Fruit fly (Drosophila melanogaster) whole organism, embryonic: Measurements from ENCODE around the gene aralar1.
A peak's percentile ranks its signal among the peaks of the same experiment; 100 is the strongest.

ENCODE experiments used
- Adf1 ChIP-seq: fragments of 200-800 bp; sonication (Bioruptor generic); IDR thresholded peaks from 2 replicates; pipeline ENCODE4 v1.3.6; 2022; ENCODE audit warnings: missing biosample characterization, missing genetic modification characterization
- Atf3 ChIP-seq: fragments of 200-800 bp; sonication (Bioruptor generic); optimal IDR thresholded peaks from 3 replicates; lab custom pipeline; 2016; ENCODE audit warnings: missing biosample characterization, missing genetic modification characterization
- C15 ChIP-seq: fragments of 200-800 bp; sonication (Bioruptor generic); IDR thresholded peaks from 3 replicates; pipeline ENCODE4 v1.3.6; 2022; ENCODE audit warnings: missing biosample characterization, missing genetic modification characterization
- CG11398 ChIP-seq: fragments of 200-800 bp; sonication (Bioruptor generic); optimal IDR thresholded peaks from 2 replicates; lab custom pipeline; 2016; ENCODE audit warnings: missing biosample characterization, missing genetic modification characterization
- CG11560 ChIP-seq: fragments of 200-800 bp; sonication (Bioruptor generic); IDR thresholded peaks from 3 replicates; pipeline ENCODE4 v1.3.6; 2022; ENCODE audit warnings: missing biosample characterization, missing genetic modification characterization
- CG12155 ChIP-seq: fragments of 200-800 bp; sonication (Bioruptor generic); optimal IDR thresholded peaks from 3 replicates; lab custom pipeline; 2016; ENCODE audit warnings: missing biosample characterization, missing genetic modification characterization
- CG12219 ChIP-seq: fragments of 200-800 bp; sonication (Bioruptor generic); optimal IDR thresholded peaks from 3 replicates; lab custom pipeline; 2018; ENCODE audit warnings: missing biosample characterization, mild to moderate bottlenecking, missing genetic modification characterization
- CG1603 ChIP-seq: fragments of 200-800 bp; sonication (Bioruptor generic); optimal IDR thresholded peaks from 2 replicates; lab custom pipeline; 2019; ENCODE audit warnings: missing biosample characterization, mild to moderate bottlenecking, missing genetic modification characterization, moderate library complexity
- CG17385 ChIP-seq: fragments of 200-800 bp; sonication (Bioruptor generic); optimal IDR thresholded peaks from 3 replicates; lab custom pipeline; 2018; ENCODE audit warnings: missing biosample characterization, mild to moderate bottlenecking, missing genetic modification characterization
- CG17612 ChIP-seq: fragments of 200-800 bp; sonication (Bioruptor generic); IDR thresholded peaks from 2 replicates; pipeline ENCODE4 v1.3.6; 2022; ENCODE audit warnings: missing biosample characterization, missing genetic modification characterization
- CG18262 ChIP-seq: fragments of 200-800 bp; optimal IDR thresholded peaks from 3 replicates; lab custom pipeline; 2019; ENCODE audit warnings: missing biosample characterization, mild to moderate bottlenecking, missing genetic modification characterization, moderate library complexity
- CG2202 ChIP-seq: fragments of 200-800 bp; sonication (Bioruptor generic); optimal IDR thresholded peaks from 2 replicates; lab custom pipeline; 2018; ENCODE audit warnings: missing biosample characterization, mild to moderate bottlenecking, missing genetic modification characterization
- CG32767 ChIP-seq: fragments of 200-800 bp; sonication (Bioruptor generic); IDR thresholded peaks from 2 replicates; pipeline ENCODE4 v1.3.6; 2022; ENCODE audit warnings: missing biosample characterization, missing genetic modification characterization
- CG33213 ChIP-seq: fragments of 200-800 bp; sonication (Bioruptor generic); optimal IDR thresholded peaks from 3 replicates; lab custom pipeline; 2016; ENCODE audit warnings: missing biosample characterization, missing genetic modification characterization
- CG4328 ChIP-seq: fragments of 200-800 bp; sonication (Bioruptor generic); optimal IDR thresholded peaks from 3 replicates; lab custom pipeline; 2017; ENCODE audit warnings: missing biosample characterization, missing genetic modification reagents, missing genetic modification characterization
- CG4707 ChIP-seq: fragments of 200-800 bp; sonication (Bioruptor generic); optimal IDR thresholded peaks from 2 replicates; lab custom pipeline; 2018; ENCODE audit warnings: missing biosample characterization, mild to moderate bottlenecking, missing genetic modification characterization, moderate library complexity
- CG8281 ChIP-seq: fragments of 200-800 bp; sonication (Bioruptor generic); optimal IDR thresholded peaks from 2 replicates; lab custom pipeline; 2018; ENCODE audit warnings: missing biosample characterization, mild to moderate bottlenecking, missing genetic modification characterization, moderate library complexity
- CG8290 ChIP-seq, 3 experiments: fragments of 200-800 bp; sonication (Bioruptor generic); optimal IDR thresholded peaks; 2 replicates each; lab custom pipeline; 2016 to 2019; ENCODE audit warnings: missing biosample characterization in 3 of 3, missing genetic modification characterization in 3 of 3, mild to moderate bottlenecking in 2 of 3, moderate library complexity in 1 of 3
- CG8478 ChIP-seq: fragments of >200 bp; optimal IDR thresholded peaks from 2 replicates; lab custom pipeline; 2018
- D19B ChIP-seq: fragments of 200-800 bp; sonication (Bioruptor generic); optimal IDR thresholded peaks from 2 replicates; lab custom pipeline; 2017; ENCODE audit warnings: missing biosample characterization, mild to moderate bottlenecking, missing genetic modification characterization
- Dad ChIP-seq: fragments of 200-800 bp; sonication (Bioruptor generic); optimal IDR thresholded peaks from 3 replicates; lab custom pipeline; 2016; ENCODE audit warnings: missing biosample characterization, missing genetic modification characterization
- Dip2 ChIP-seq: fragments of 200-800 bp; sonication (Bioruptor generic); IDR thresholded peaks from 2 replicates; pipeline ENCODE4 v1.3.6; 2022; ENCODE audit warnings: missing biosample characterization, missing genetic modification characterization
- Dp ChIP-seq: fragments of 200-800 bp; sonication (Bioruptor generic); optimal IDR thresholded peaks from 2 replicates; lab custom pipeline; 2018; ENCODE audit warnings: missing biosample characterization, mild to moderate bottlenecking, missing genetic modification characterization, moderate library complexity
- HLH54F ChIP-seq: fragments of 200-800 bp; sonication (Bioruptor generic); optimal IDR thresholded peaks from 3 replicates; lab custom pipeline; 2016; ENCODE audit warnings: missing biosample characterization, missing genetic modification characterization
- HmgD ChIP-seq: fragments of 200-800 bp; sonication (Bioruptor generic); optimal IDR thresholded peaks from 3 replicates; lab custom pipeline; 2016; ENCODE audit warnings: missing biosample characterization, missing genetic modification characterization
- Mes4 ChIP-seq: fragments of 200-800 bp; sonication (Bioruptor generic); optimal IDR thresholded peaks from 2 replicates; lab custom pipeline; 2016; ENCODE audit warnings: missing biosample characterization, missing genetic modification characterization
- Nf-YC ChIP-seq: fragments of 200-800 bp; optimal IDR thresholded peaks from 3 replicates; lab custom pipeline; 2019; ENCODE audit warnings: missing biosample characterization, mild to moderate bottlenecking, missing genetic modification characterization, moderate library complexity
- Sin3A ChIP-seq: fragments of >200 bp; optimal IDR thresholded peaks from 2 replicates; lab custom pipeline; 2018
- al ChIP-seq: fragments of 200-800 bp; sonication (Bioruptor generic); IDR thresholded peaks from 2 replicates; pipeline ENCODE4 v1.3.6; 2022; ENCODE audit warnings: missing biosample characterization, missing genetic modification characterization
- az2 ChIP-seq: fragments of 200-800 bp; sonication (Bioruptor generic); optimal IDR thresholded peaks from 3 replicates; lab custom pipeline; 2016; ENCODE audit warnings: missing biosample characterization, missing genetic modification characterization
- cas ChIP-seq: fragments of 200-800 bp; sonication (Bioruptor generic); IDR thresholded peaks from 2 replicates; pipeline ENCODE4 v1.3.6; 2022; ENCODE audit warnings: missing biosample characterization, missing genetic modification characterization
- cg ChIP-seq: fragments of 200-800 bp; sonication (Bioruptor generic); optimal IDR thresholded peaks from 3 replicates; lab custom pipeline; 2019; ENCODE audit warnings: missing biosample characterization, mild to moderate bottlenecking, missing genetic modification characterization, moderate library complexity
- chif ChIP-seq, 2 experiments: fragments of 200-800 bp; sonication (Bioruptor generic); optimal IDR thresholded peaks; 3 replicates each; lab custom pipeline; 2016; ENCODE audit warnings: missing biosample characterization in 2 of 2, missing genetic modification characterization in 2 of 2
- chinmo ChIP-seq: fragments of 200-800 bp; sonication (Bioruptor generic); IDR thresholded peaks from 4 replicates; pipeline ENCODE4 v1.3.6; 2022; ENCODE audit warnings: missing biosample characterization, missing genetic modification characterization; ENCODE audit not compliant: partially characterized antibody
- chn ChIP-seq: fragments of 200-800 bp; sonication (Bioruptor generic); optimal IDR thresholded peaks from 2 replicates; lab custom pipeline; 2016; ENCODE audit warnings: missing biosample characterization, missing genetic modification characterization
- exex ChIP-seq: fragments of 200-800 bp; sonication (Bioruptor generic); optimal IDR thresholded peaks from 4 replicates; lab custom pipeline; 2018; ENCODE audit warnings: missing biosample characterization, mild to moderate bottlenecking, missing genetic modification characterization, moderate library complexity
- gcm2 ChIP-seq: fragments of 200-800 bp; sonication (Bioruptor generic); optimal IDR thresholded peaks from 2 replicates; lab custom pipeline; 2016; ENCODE audit warnings: missing biosample characterization, missing genetic modification characterization
- gro ChIP-seq: fragments of 200-800 bp; sonication (Bioruptor generic); optimal IDR thresholded peaks from 2 replicates; lab custom pipeline; 2016; ENCODE audit warnings: missing biosample characterization, missing genetic modification characterization
- hth ChIP-seq: fragments of >200 bp; optimal IDR thresholded peaks from 2 replicates; lab custom pipeline; 2017; ENCODE audit warnings: inconsistent platforms
- ken ChIP-seq: fragments of 200-800 bp; sonication (Bioruptor generic); IDR thresholded peaks from 3 replicates; pipeline ENCODE4 v1.3.6; 2022; ENCODE audit warnings: missing biosample characterization, missing genetic modification characterization
- maf-S ChIP-seq: fragments of 200-800 bp; sonication (Bioruptor generic); optimal IDR thresholded peaks from 2 replicates; lab custom pipeline; 2016; ENCODE audit warnings: missing biosample characterization, missing genetic modification characterization
- pfk ChIP-seq: fragments of 200-800 bp; sonication (Bioruptor generic); optimal IDR thresholded peaks from 2 replicates; lab custom pipeline; 2018; ENCODE audit warnings: missing biosample characterization, mild to moderate bottlenecking, missing genetic modification characterization, moderate library complexity
- pnt ChIP-seq: fragments of 200-800 bp; sonication (Bioruptor generic); optimal IDR thresholded peaks from 3 replicates; lab custom pipeline; 2016; ENCODE audit warnings: missing biosample characterization, missing genetic modification characterization
- ranshi ChIP-seq: fragments of 200-800 bp; sonication (Bioruptor generic); IDR thresholded peaks from 2 replicates; pipeline ENCODE4 v1.3.6; 2022; ENCODE audit warnings: missing biosample characterization, missing genetic modification characterization
- shn ChIP-seq: fragments of 200-800 bp; sonication (Bioruptor generic); optimal IDR thresholded peaks from 3 replicates; lab custom pipeline; 2016; ENCODE audit warnings: missing biosample characterization, missing genetic modification characterization
- sob ChIP-seq: fragments of 200-800 bp; sonication (Bioruptor generic); IDR thresholded peaks from 2 replicates; pipeline ENCODE4 v1.3.6; 2022; ENCODE audit warnings: missing biosample characterization, missing genetic modification characterization
- sr ChIP-seq: fragments of 200-800 bp; sonication (Bioruptor generic); IDR thresholded peaks from 3 replicates; pipeline ENCODE4 v1.3.6; 2022; ENCODE audit warnings: missing biosample characterization, missing genetic modification characterization
- stwl ChIP-seq: fragments of 200-800 bp; sonication (Bioruptor generic); optimal IDR thresholded peaks from 3 replicates; lab custom pipeline; 2018; ENCODE audit warnings: missing biosample characterization, mild to moderate bottlenecking, missing genetic modification characterization, moderate library complexity
- sug ChIP-seq: fragments of 200-800 bp; optimal IDR thresholded peaks from 2 replicates; lab custom pipeline; 2019; ENCODE audit warnings: missing biosample characterization, mild to moderate bottlenecking, missing genetic modification characterization, moderate library complexity
- tll ChIP-seq, 2 experiments: fragments of 200-800 bp in 1 of 2; fragments of >200 bp in 1 of 2; sonication (Bioruptor generic) in 1 of 2; optimal IDR thresholded peaks; 2 replicates each; lab custom pipeline; 2017 to 2019; ENCODE audit warnings: missing biosample characterization in 2 of 2, missing genetic modification characterization in 2 of 2, mild to moderate bottlenecking in 1 of 2, moderate library complexity in 1 of 2
- vvl ChIP-seq: fragments of 200-800 bp; sonication (Bioruptor generic); IDR thresholded peaks from 2 replicates; pipeline ENCODE4 v1.3.6; 2022; ENCODE audit warnings: missing biosample characterization, missing genetic modification characterization
- wor ChIP-seq: fragments of 200-800 bp; sonication (Bioruptor generic); IDR thresholded peaks from 2 replicates; pipeline ENCODE4 v1.3.6; 2022; ENCODE audit warnings: missing biosample characterization, missing genetic modification characterization
- yki ChIP-seq: fragments of >200 bp; optimal IDR thresholded peaks from 3 replicates; lab custom pipeline; 2018
- zfh1 ChIP-seq: fragments of 200-800 bp; sonication (Bioruptor generic); IDR thresholded peaks from 3 replicates; pipeline ENCODE4 v1.3.6; 2022; ENCODE audit warnings: missing biosample characterization, missing genetic modification characterization

aralar1 gene

dm6 chr3R:30424993-30425392, 30.7 kb downstream of the aralar1 start, which contains the start of gene CG15536 (continued):
- no peak for TF ChIP-seq vvl (GFP tag; lab: Robert Waterston, UW)
- TF ChIP-seq cg (GFP tag; lab: Kevin White, UChicago): no peak
- TF ChIP-seq yki: no peak
- TF ChIP-seq ken (GFP tag; lab: Robert Waterston, UW): no peak
- no peak for TF ChIP-seq tll (GFP tag; optimal IDR thresholded peaks at IDR 0.05; lab: Kevin White, UChicago)
- TF ChIP-seq HLH54F (GFP tag; lab: Kevin White, UChicago): no peak
- no peak for TF ChIP-seq maf-S (GFP tag; lab: Kevin White, UChicago)
- no peak for TF ChIP-seq az2 (GFP tag; lab: Kevin White, UChicago)
- TF ChIP-seq CG33213: no peak
- TF ChIP-seq CG8478 (lab: Kevin White, UChicago): no peak
- TF ChIP-seq Adf1 (GFP tag; lab: Robert Waterston, UW): no peak
- TF ChIP-seq gcm2 (GFP tag; lab: Kevin White, UChicago): no peak
- TF ChIP-seq Dad (GFP tag; lab: Kevin White, UChicago): no peak
- TF ChIP-seq Mes4 (GFP tag; lab: Kevin White, UChicago): no peak
- no peak for TF ChIP-seq CG4328 (GFP tag; lab: Kevin White, UChicago)
- TF ChIP-seq Sin3A (lab: Kevin White, UChicago): no peak
- no peak for TF ChIP-seq CG12219 (GFP tag; lab: Kevin White, UChicago)
- TF ChIP-seq CG11560 (tag; lab: Robert Waterston, UW): no peak
- no peak for TF ChIP-seq pfk (GFP tag; lab: Kevin White, UChicago)
- TF ChIP-seq sug (tag; lab: Kevin White, UChicago): peak; percentile 17
- TF ChIP-seq Dp (GFP tag; lab: Kevin White, UChicago): peak; percentile 72
- no peak for TF ChIP-seq D19B
- TF ChIP-seq pnt (GFP tag; lab: Kevin White, UChicago): no peak
- no peak for TF ChIP-seq sr (GFP tag; lab: Robert Waterston, UW)
- TF ChIP-seq Nf-YC (tag; lab: Kevin White, UChicago): no peak
- no peak for TF ChIP-seq al (GFP tag; lab: Robert Waterston, UW)
- TF ChIP-seq stwl (tag; lab: Kevin White, UChicago): peak; percentile 72
- no peak for TF ChIP-seq exex (tag; lab: Kevin White, UChicago)
- TF ChIP-seq CG18262: no peak
- TF ChIP-seq wor: no peak
- no peak for TF ChIP-seq CG11398
- peak; percentile 42 for TF ChIP-seq CG1603 (tag; lab: Kevin White, UChicago)
- no peak for TF ChIP-seq Atf3 (GFP tag; lab: Kevin White, UChicago)
- no peak for TF ChIP-seq Dip2 (GFP tag; lab: Robert Waterston, UW)
- no peak for TF ChIP-seq CG32767
- TF ChIP-seq CG2202 (tag; lab: Kevin White, UChicago): no peak
- TF ChIP-seq gro (GFP tag; lab: Kevin White, UChicago): no peak
- no peak for TF ChIP-seq chn (GFP tag; lab: Kevin White, UChicago)
- TF ChIP-seq CG12155: no peak
- TF ChIP-seq chinmo (GFP tag; lab: Robert Waterston, UW): peak; percentile 71; the same call in 2 of the 4 replicates
- no peak for TF ChIP-seq CG8281 (tag; lab: Kevin White, UChicago)
- TF ChIP-seq sob (GFP tag; lab: Robert Waterston, UW): no peak
- TF ChIP-seq chif (GFP tag; optimal IDR thresholded peaks at IDR 0.05; lab: Kevin White, UChicago): no peak
- TF ChIP-seq zfh1: 0 out of 3 replicates have a peak, but pooled peaks have one; percentile 3
- TF ChIP-seq hth (lab: Kevin White, UChicago): no peak
- TF ChIP-seq HmgD (GFP tag; lab: Kevin White, UChicago): no peak
- TF ChIP-seq CG4707: no peak
- TF ChIP-seq shn (GFP tag; lab: Kevin White, UChicago): no peak
- no peak for TF ChIP-seq cas (GFP tag; lab: Robert Waterston, UW)
- TF ChIP-seq CG17385 (GFP tag; lab: Kevin White, UChicago): no peak
- TF ChIP-seq CG17612 (GFP tag; lab: Robert Waterston, UW): no peak
- TF ChIP-seq C15 (GFP tag; lab: Robert Waterston, UW): no peak
- TF ChIP-seq CG8290 (GFP tag; optimal IDR thresholded peaks at IDR 0.05; lab: Kevin White, UChicago): no peak
- TF ChIP-seq CG8290 (tag; optimal IDR thresholded peaks at IDR 0.05; lab: Kevin White, UChicago): peak in 1 of 2 experiments; percentile 32
- no peak for TF ChIP-seq ranshi (GFP tag; lab: Robert Waterston, UW)
